Fruit fly (Drosophila melanogaster) whole organism, adult: ENCODE measurements around the gene RpL36.

Experiments
- CG14711 ChIP-seq: fragments of 200-800 bp; sonication (Bioruptor generic); optimal IDR thresholded peaks from 2 replicates; lab custom pipeline; 2018; ENCODE audit warnings: missing biosample characterization, mild to moderate bottlenecking, missing genetic modification characterization, moderate library complexity
- CG5204 ChIP-seq: fragments of 200-800 bp; sonication (Bioruptor generic); optimal IDR thresholded peaks from 2 replicates; lab custom pipeline; 2016; ENCODE audit warnings: missing biosample characterization, missing genetic modification characterization
- CG7045 ChIP-seq: fragments of 200-800 bp; sonication (Bioruptor generic); optimal IDR thresholded peaks from 2 replicates; lab custom pipeline; 2017; ENCODE audit warnings: missing biosample characterization, mild to moderate bottlenecking, missing genetic modification characterization
- CG7101 ChIP-seq: fragments of 200-800 bp; sonication (Bioruptor generic); optimal IDR thresholded peaks from 2 replicates; lab custom pipeline; 2018; ENCODE audit warnings: missing biosample characterization, mild to moderate bottlenecking, missing genetic modification characterization, moderate library complexity
- bab1 ChIP-seq: fragments of 200-800 bp; sonication (Bioruptor generic); optimal IDR thresholded peaks from 3 replicates; lab custom pipeline; 2019; ENCODE audit warnings: missing biosample characterization, mild to moderate bottlenecking, missing genetic modification characterization, moderate library complexity
- cnc ChIP-seq, 2 experiments: fragments of >200 bp; optimal IDR thresholded peaks; 2 replicates each; lab custom pipeline; 2017
- kay ChIP-seq: fragments of 200-800 bp; sonication (Bioruptor generic); peaks from one replicate; lab custom pipeline; 2016; ENCODE audit warnings: missing biosample characterization, missing genetic modification characterization, borderline replicate concordance
- ovo ChIP-seq: fragments of 200-800 bp; sonication (Bioruptor generic); optimal IDR thresholded peaks from 2 replicates; lab custom pipeline; 2016; ENCODE audit warnings: missing biosample characterization, missing genetic modification characterization
- tj ChIP-seq: fragments of 200-800 bp; sonication (Bioruptor generic); optimal IDR thresholded peaks from 3 replicates; lab custom pipeline; 2017; ENCODE audit warnings: missing biosample characterization, mild to moderate bottlenecking, missing genetic modification characterization, moderate library complexity
- toe ChIP-seq: fragments of 200-800 bp; sonication (Bioruptor generic); optimal IDR thresholded peaks from 2 replicates; lab custom pipeline; 2016; ENCODE audit warnings: missing biosample characterization, missing genetic modification characterization

DNA sequence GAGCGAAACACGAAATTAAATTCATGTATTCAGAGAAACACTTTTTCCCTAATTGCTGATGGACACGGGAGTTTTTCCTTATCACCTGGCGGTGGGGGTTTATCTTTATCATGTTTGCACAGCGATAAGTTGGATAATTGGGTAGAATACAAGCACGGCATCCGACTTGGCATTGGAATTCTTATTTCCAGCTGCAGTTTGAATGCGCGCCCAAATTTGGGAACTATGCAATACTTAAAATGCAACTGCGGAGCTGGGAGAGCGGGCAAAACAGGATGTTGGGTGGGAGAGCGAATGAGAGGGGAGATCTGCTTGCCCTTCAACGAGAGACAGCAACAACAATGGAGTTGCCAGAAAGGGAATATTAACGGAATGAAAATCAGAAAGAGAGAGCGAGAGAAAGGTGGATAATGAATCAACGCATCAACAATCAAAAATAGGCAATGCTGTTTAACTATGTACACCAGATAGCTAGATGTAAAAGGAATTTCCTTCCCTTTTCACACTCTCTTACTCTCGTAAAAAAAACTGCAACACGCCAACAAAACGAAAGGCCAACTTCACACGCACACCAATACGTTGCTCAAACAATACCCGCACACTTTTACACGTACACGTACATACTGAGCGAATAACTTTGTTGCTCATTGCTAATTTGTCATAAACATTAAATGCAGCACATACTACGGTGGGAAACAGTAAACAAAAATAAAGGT lies 12.4 kb downstream of the RpL36 start:
- peak; percentile 22 for TF ChIP-seq CG7101 (tag; lab: Kevin White, UChicago)
- no peak for TF ChIP-seq kay (GFP tag; lab: Kevin White, UChicago)
- TF ChIP-seq CG14711 (tag; lab: Kevin White, UChicago) = no peak
- no peak for TF ChIP-seq cnc (optimal IDR thresholded peaks at IDR 0.05; lab: Kevin White, UChicago)
- peak; percentile 34 for TF ChIP-seq bab1 (GFP tag; lab: Kevin White, UChicago)
- no peak for TF ChIP-seq CG5204 (GFP tag; lab: Kevin White, UChicago)
- TF ChIP-seq CG7045 (GFP tag; lab: Kevin White, UChicago) = no peak
- TF ChIP-seq ovo (GFP tag; lab: Kevin White, UChicago) = no peak
- TF ChIP-seq tj (GFP tag; lab: Kevin White, UChicago) = no peak
- no peak for TF ChIP-seq toe (GFP tag; lab: Kevin White, UChicago)
